Fruit fly (Drosophila melanogaster) whole organism, wandering third instar larva: Measurements from ENCODE around the gene dpr8.

Experiments used
- Dfd ChIP-seq: fragments of >200 bp; optimal IDR thresholded peaks from 2 replicates; lab custom pipeline; 2017; ENCODE audit warnings: missing biosample characterization, missing genetic modification characterization
- Dif ChIP-seq: fragments of 200-275, 200-300 bp; sonication (Bioruptor generic); optimal IDR thresholded peaks from 2 replicates; lab custom pipeline; 2018; ENCODE audit warnings: missing biosample characterization, missing genetic modification characterization; ENCODE audit not compliant: partially characterized antibody
- Myc ChIP-seq: fragments of >200 bp; optimal IDR thresholded peaks from 2 replicates; lab custom pipeline; 2017
- OdsH ChIP-seq: fragments of 200-800 bp; sonication (Bioruptor generic); optimal IDR thresholded peaks from 2 replicates; lab custom pipeline; 2016; ENCODE audit warnings: missing biosample characterization, mild to moderate bottlenecking, missing genetic modification characterization
- br ChIP-seq: fragments of 200-800 bp; sonication (Bioruptor generic); optimal IDR thresholded peaks from 2 replicates; lab custom pipeline; 2016; ENCODE audit warnings: missing biosample characterization, missing genetic modification characterization
- dmrt93B ChIP-seq: fragments of 200-800 bp; sonication (Bioruptor generic); optimal IDR thresholded peaks from 2 replicates; lab custom pipeline; 2018; ENCODE audit warnings: missing biosample characterization, mild to moderate bottlenecking, missing genetic modification characterization
- pan ChIP-seq: fragments of >200 bp; optimal IDR thresholded peaks from 2 replicates; lab custom pipeline; 2017
- tai ChIP-seq: sonication (Bioruptor generic); optimal IDR thresholded peaks from 2 replicates; lab custom pipeline; 2016; ENCODE audit warnings: missing biosample characterization, missing genetic modification characterization

DNA sequence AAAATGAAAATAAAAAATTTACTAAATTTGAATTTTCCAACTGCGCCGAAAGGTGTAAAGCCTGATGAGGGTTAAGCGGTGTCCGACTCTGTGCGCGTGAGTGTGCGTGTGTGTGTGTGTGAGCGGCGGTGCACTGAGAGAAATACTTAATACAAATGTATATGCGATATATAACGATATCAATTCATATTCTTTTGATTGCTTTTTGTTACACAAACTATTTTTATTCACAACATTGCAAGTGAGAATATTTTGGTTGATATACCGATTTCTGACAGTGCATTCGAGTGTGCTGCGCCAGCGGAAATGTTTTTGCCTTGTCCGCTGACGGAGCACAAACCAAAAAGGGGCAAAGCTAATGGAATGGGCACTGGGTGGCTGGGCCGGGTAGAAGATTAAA, 10.2 kb downstream of the dpr8 start:
- TF ChIP-seq Myc (lab: Kevin White, UChicago) = no peak
- no peak for TF ChIP-seq tai (GFP tag; lab: Kevin White, UChicago)
- TF ChIP-seq Dfd (GFP tag; lab: Kevin White, UChicago) = no peak
- no peak for TF ChIP-seq dmrt93B (GFP tag; lab: Kevin White, UChicago)
- TF ChIP-seq OdsH (GFP tag; lab: Kevin White, UChicago) = no peak
- no peak for TF ChIP-seq Dif (GFP tag; lab: Kevin White, UChicago)
- TF ChIP-seq br = no peak
- TF ChIP-seq pan (lab: Kevin White, UChicago) = no peak
